Worm (Caenorhabditis elegans) whole organism, young adult: ENCODE measurements around the gene T26G10.5.
A peak's percentile ranks its signal among the peaks of the same experiment; 100 is the strongest.
"Not testable (repeated sequence)": the region's sequence is repeated elsewhere in the genome, so short reads cannot be mapped to it uniquely, and the experiment has no call there.

ENCODE experiments used
- T26A5.8 ChIP-seq: sonication (generic microtip); optimal IDR thresholded peaks from 2 replicates; lab custom pipeline; 2016; ENCODE audit warnings: missing genetic modification characterization, missing compliant biosample characterization
- Y53G8AR.9 ChIP-seq: fragments of 200-800 bp; sonication (Bioruptor generic); conservative IDR thresholded peaks from 2 replicates; pipeline ENCODE4 v1.3.6; 2022; ENCODE audit warnings: missing genetic modification reagents, missing genetic modification characterization, missing compliant biosample characterization
- Y67H2A.10 ChIP-seq: fragments of 200-800 bp; sonication (Bioruptor generic); conservative IDR thresholded peaks from 2 replicates; pipeline ENCODE4 v1.3.6; 2022; ENCODE audit warnings: missing genetic modification reagents, missing genetic modification characterization, missing compliant biosample characterization
- Y79H2A.3 ChIP-seq: fragments of 200-800 bp; sonication (Bioruptor generic); conservative IDR thresholded peaks from 2 replicates; pipeline ENCODE4 v1.3.6; 2022; ENCODE audit warnings: missing genetic modification reagents, missing genetic modification characterization, missing compliant biosample characterization
- Y95B8A.8 ChIP-seq: fragments of 200-800 bp; sonication (Bioruptor generic); IDR thresholded peaks from 2 replicates; pipeline ENCODE4 v1.3.6; 2022; ENCODE audit warnings: missing genetic modification reagents, missing genetic modification characterization, missing compliant biosample characterization
- ama-1 ChIP-seq, 3 experiments: fragments of 150-350 bp in 1 of 3; sonication (generic microtip) in 2 of 3; optimal IDR thresholded peaks; 2 replicates each; lab custom pipeline; 2014 to 2018; ENCODE audit warnings: missing biosample characterization in 2 of 3, missing genetic modification characterization in 2 of 3, missing genetic modification reagents in 2 of 3
- attf-5 ChIP-seq: fragments of 200-800 bp; sonication (Bioruptor generic); optimal IDR thresholded peaks from 2 replicates; lab custom pipeline; 2018; ENCODE audit warnings: mild to moderate bottlenecking, missing genetic modification characterization, missing compliant biosample characterization
- bed-1 ChIP-seq: fragments of 200-800 bp; sonication (Bioruptor generic); IDR thresholded peaks from 2 replicates; pipeline ENCODE4 v1.3.6; 2022; ENCODE audit warnings: missing genetic modification reagents, missing genetic modification characterization, missing compliant biosample characterization
- cebp-1 ChIP-seq, 2 experiments: fragments of 200-800 bp in 1 of 2; sonication (Bioruptor generic) in 1 of 2; sonication (generic microtip) in 1 of 2; IDR thresholded peaks in 1 of 2; optimal IDR thresholded peaks in 1 of 2; 2 replicates each; pipeline versions ENCODE4 v1.3.6 to Lab custom; 2017 to 2022; ENCODE audit warnings: missing compliant biosample characterization in 2 of 2, missing genetic modification characterization in 2 of 2, mild to moderate bottlenecking in 1 of 2, missing genetic modification reagents in 1 of 2, moderate library complexity in 1 of 2
- ceh-100 ChIP-seq: fragments of 200-800 bp; sonication (Bioruptor generic); IDR thresholded peaks from 2 replicates; pipeline ENCODE4 v1.3.6; 2022; ENCODE audit warnings: missing genetic modification reagents, missing genetic modification characterization, missing compliant biosample characterization
- ceh-58 ChIP-seq: fragments of 200-800 bp; sonication (Bioruptor generic); IDR thresholded peaks from 2 replicates; pipeline ENCODE4 v1.3.6; 2022; ENCODE audit warnings: missing genetic modification characterization, missing compliant biosample characterization
- chd-7 ChIP-seq: sonication (generic microtip); optimal IDR thresholded peaks from 2 replicates; lab custom pipeline; 2016; ENCODE audit warnings: mild to moderate bottlenecking, missing genetic modification characterization, moderate library complexity, missing compliant biosample characterization
- efl-1 ChIP-seq: fragments of 150-350 bp; optimal IDR thresholded peaks from 2 replicates; lab custom pipeline; 2014; ENCODE audit warnings: missing biosample characterization, missing genetic modification reagents, missing genetic modification characterization
- lin-26 ChIP-seq: fragments of 200-800 bp; sonication (Bioruptor generic); IDR thresholded peaks from 2 replicates; pipeline ENCODE4 v1.3.6; 2022; ENCODE audit warnings: missing genetic modification reagents, missing genetic modification characterization, missing compliant biosample characterization
- madf-10 ChIP-seq: sonication (generic microtip); optimal IDR thresholded peaks from 2 replicates; lab custom pipeline; 2016; ENCODE audit warnings: mild to moderate bottlenecking, missing genetic modification characterization, missing compliant biosample characterization
- mel-28 ChIP-seq: sonication (generic microtip); optimal IDR thresholded peaks from 2 replicates; lab custom pipeline; 2016; ENCODE audit warnings: borderline replicate concordance, mild to moderate bottlenecking, missing genetic modification characterization, missing compliant biosample characterization
- mxl-1 ChIP-seq: sonication (generic microtip); optimal IDR thresholded peaks from 2 replicates; lab custom pipeline; 2016; ENCODE audit warnings: missing genetic modification characterization, missing compliant biosample characterization
- nhr-120 ChIP-seq: fragments of 200-800 bp; sonication (Bioruptor generic); IDR thresholded peaks from 2 replicates; pipeline ENCODE4 v1.3.6; 2022; ENCODE audit warnings: missing genetic modification characterization, missing compliant biosample characterization
- nhr-179 ChIP-seq: sonication (generic microtip); optimal IDR thresholded peaks from 2 replicates; lab custom pipeline; 2016; ENCODE audit warnings: mild to moderate bottlenecking, missing genetic modification characterization, missing compliant biosample characterization
- nhr-80 ChIP-seq: sonication (generic microtip); optimal IDR thresholded peaks from 2 replicates; lab custom pipeline; 2016; ENCODE audit warnings: missing genetic modification characterization, missing compliant biosample characterization
- nhr-90 ChIP-seq: sonication (generic microtip); optimal IDR thresholded peaks from 2 replicates; lab custom pipeline; 2016; ENCODE audit warnings: missing genotype, mild to moderate bottlenecking, missing genetic modification characterization, missing compliant biosample characterization
- rec-8 ChIP-seq, 2 experiments: sonication (generic microtip); optimal IDR thresholded peaks; 2 replicates each; lab custom pipeline; 2016; ENCODE audit warnings: mild to moderate bottlenecking in 2 of 2, missing genetic modification characterization in 2 of 2, missing genetic modification reagents in 2 of 2, missing genotype in 2 of 2, missing biosample characterization in 1 of 2, missing compliant biosample characterization in 1 of 2, moderate library complexity in 1 of 2
- rpc-1 ChIP-seq, 2 experiments: fragments of 150-350 bp in 1 of 2; sonication (generic microtip) in 1 of 2; optimal IDR thresholded peaks; 2 replicates each; lab custom pipeline; 2014 to 2018; ENCODE audit warnings: missing biosample characterization in 1 of 2, missing genetic modification characterization in 1 of 2, missing genetic modification reagents in 1 of 2, missing genotype in 1 of 2
- sea-2 ChIP-seq: fragments of 200-800 bp; sonication (Bioruptor generic); IDR thresholded peaks from 2 replicates; pipeline ENCODE4 v1.3.6; 2022; ENCODE audit warnings: missing genetic modification characterization, missing compliant biosample characterization
- snpc-1.1 ChIP-seq: sonication (generic microtip); optimal IDR thresholded peaks from 2 replicates; lab custom pipeline; 2017; ENCODE audit warnings: missing genetic modification characterization, mild to moderate bottlenecking, missing compliant biosample characterization, antibody characterized with exemption, moderate library complexity, missing genotype, missing genetic modification reagents; ENCODE audit not compliant: insufficient read depth
- snpc-3.4 ChIP-seq: sonication (generic microtip); optimal IDR thresholded peaks from 2 replicates; lab custom pipeline; 2017; ENCODE audit warnings: missing genetic modification characterization, mild to moderate bottlenecking, missing compliant biosample characterization, antibody characterized with exemption, moderate library complexity, missing genotype, missing genetic modification reagents
- snpc-4 ChIP-seq, 5 experiments: fragments of 150-350 bp in 1 of 5; sonication (generic microtip) in 4 of 5; optimal IDR thresholded peaks; 2 replicates each; lab custom pipeline; 2014 to 2018; ENCODE audit warnings: missing genetic modification characterization in 5 of 5, missing biosample characterization in 3 of 5, antibody characterized with exemption in 2 of 5, mild to moderate bottlenecking in 2 of 5, missing compliant biosample characterization in 2 of 5, missing genotype in 2 of 5, moderate library complexity in 2 of 5, missing genetic modification reagents in 1 of 5
- tbp1 ChIP-seq: fragments of 200-800 bp; sonication (Bioruptor generic); optimal IDR thresholded peaks from 2 replicates; lab custom pipeline; 2018; ENCODE audit warnings: mild to moderate bottlenecking, missing genetic modification characterization, missing compliant biosample characterization
- unc-130 ChIP-seq: sonication (generic microtip); optimal IDR thresholded peaks from 2 replicates; lab custom pipeline; 2016; ENCODE audit warnings: missing genetic modification reagents, missing genetic modification characterization, missing compliant biosample characterization
- ztf-3 ChIP-seq: fragments of 200-800 bp; sonication (Bioruptor generic); optimal IDR thresholded peaks from 2 replicates; lab custom pipeline; 2018; ENCODE audit warnings: mild to moderate bottlenecking, missing genetic modification characterization, missing compliant biosample characterization

Gene T26G10.5

DNA sequence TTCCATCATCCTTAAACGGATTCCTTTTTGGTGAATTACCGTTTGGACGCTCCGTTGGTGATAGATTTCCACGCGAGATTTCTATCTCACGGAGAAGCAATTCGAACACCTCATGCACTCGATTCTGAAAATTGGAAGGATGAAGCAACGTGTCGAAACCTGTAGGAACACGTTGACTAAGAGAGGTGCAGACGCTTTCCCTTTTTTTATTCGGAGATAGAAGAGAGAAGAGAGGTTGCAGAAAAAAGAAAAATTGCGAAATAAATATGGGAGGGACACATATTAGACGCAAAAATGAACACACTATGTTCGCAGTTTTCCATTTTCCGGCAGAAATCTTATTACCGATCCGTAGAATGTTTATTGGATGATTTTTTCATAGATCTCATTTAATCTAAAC lies 28.5 kb upstream of the T26G10.5 start:
- TF ChIP-seq cebp-1 (GFP tag; IDR thresholded peaks at IDR 0.05; lab: Robert Waterston, UW) (peak; percentile 50; the same call in 1 of the 2 replicates), cebp-1 (tag; optimal IDR thresholded peaks at IDR 0.05; lab: Kevin White, UChicago) (peak; percentile 91), sea-2 (GFP tag; lab: Robert Waterston, UW) (no peak)

ce11 chrIII:9453962-9454361 lies 27.8 kb upstream of the T26G10.5 start, which contains the start of gene F54C8.7:
Gene F54C8.7, minus strand, starts transcription at chrIII:9454062.
- TF ChIP-seq bed-1 (GFP tag; lab: Robert Waterston, UW) (no peak), Y95B8A.8 (0 out of 2 replicates have a peak, but pooled peaks have one; percentile 11), ceh-100 (no peak), ama-1 (optimal IDR thresholded peaks at IDR 0.05; lab: Kevin White, UChicago) (no peak), ama-1 (GFP tag; optimal IDR thresholded peaks at IDR 0.05; lab: Kevin White, UChicago) (no peak), unc-130 (GFP tag; lab: Kevin White, UChicago) (no peak), Y53G8AR.9 (GFP tag; lab: Robert Waterston, UW) (no peak)

ce11 chrIII:9450933-9451332 lies 24.7 kb upstream of the T26G10.5 start:
- TF ChIP-seq snpc-3.4 (tag; lab: Kevin White, UChicago) (no peak), nhr-120 (no peak)
- TF ChIP-seq, all 124 proteins: peak for 0

DNA sequence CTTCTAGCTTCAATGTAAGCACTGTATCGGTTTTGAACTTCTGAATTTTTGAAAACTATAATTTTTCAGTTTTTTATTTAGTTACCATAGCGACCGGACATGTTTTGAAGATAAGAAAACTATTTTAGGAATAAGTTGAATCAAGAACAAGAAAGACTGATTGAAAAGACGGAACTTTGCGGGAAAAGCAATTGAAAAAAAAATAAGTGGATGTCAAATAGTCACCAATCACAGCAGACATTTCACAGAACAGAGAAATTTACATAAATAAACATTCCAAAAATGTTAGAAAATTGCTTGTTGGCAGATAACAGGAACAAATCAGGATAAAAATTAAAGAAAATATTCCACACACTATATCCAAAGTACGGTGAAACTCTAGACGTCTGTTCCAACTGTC lies 23.6 kb upstream of the T26G10.5 start, which contains the start of gene F54C8.6:
F54C8.6 (minus strand) TSS at position 101 of the 400 bp plus-strand sequence.
- no peak for TF ChIP-seq ceh-58 (GFP tag; lab: Robert Waterston, UW)
- no peak for TF ChIP-seq ztf-3 (GFP tag; lab: Kevin White, UChicago)
- no peak for TF ChIP-seq attf-5 (GFP tag; lab: Kevin White, UChicago)
- no peak for TF ChIP-seq rec-8 (tag; optimal IDR thresholded peaks at IDR 0.05; lab: Kevin White, UChicago)
- TF ChIP-seq mel-28 (tag; lab: Kevin White, UChicago), result no peak
- no peak for TF ChIP-seq lin-26 (GFP tag; lab: Robert Waterston, UW)
- no peak for TF ChIP-seq efl-1 (GFP tag; lab: Kevin White, UChicago)
- TF ChIP-seq nhr-179 (tag; lab: Kevin White, UChicago), result no peak
- TF ChIP-seq T26A5.8 (tag; lab: Kevin White, UChicago), result no peak
- TF ChIP-seq Y79H2A.3 (GFP tag; lab: Robert Waterston, UW), result no peak
- TF ChIP-seq mxl-1 (tag; lab: Kevin White, UChicago), result no peak
- no peak for TF ChIP-seq nhr-90 (tag; lab: Kevin White, UChicago)
- no peak for TF ChIP-seq Y67H2A.10
- TF ChIP-seq chd-7, result no peak
- no peak for TF ChIP-seq sea-2 (GFP tag; lab: Robert Waterston, UW)
- TF ChIP-seq madf-10 (tag; lab: Kevin White, UChicago), result no peak
- TF ChIP-seq nhr-80 (tag; lab: Kevin White, UChicago), result no peak
- TF ChIP-seq, all 124 proteins: peak for 0

DNA sequence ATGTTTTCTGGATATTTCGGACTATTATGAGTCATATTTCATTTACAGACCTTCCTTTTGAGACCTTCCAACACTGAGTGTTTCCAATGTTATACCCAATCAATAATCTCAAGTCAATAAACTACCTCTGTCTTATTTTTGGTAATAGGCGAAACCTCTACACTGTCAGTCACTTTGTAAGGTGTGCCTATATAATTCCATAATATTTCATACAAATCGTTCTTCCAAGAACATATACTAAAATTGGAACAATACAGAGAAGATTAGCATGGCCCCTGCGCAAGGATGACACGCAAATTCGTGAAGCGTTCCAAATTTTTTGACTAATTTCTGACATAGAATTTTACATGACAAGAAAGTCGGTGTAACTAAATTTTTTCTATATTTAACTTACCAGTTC lies 23.1 kb upstream of the T26G10.5 start:
- TF ChIP-seq snpc-1.1 (tag; lab: Kevin White, UChicago) (peak; percentile 76), snpc-4 (tag; optimal IDR thresholded peaks at IDR 0.05; lab: Kevin White, UChicago) (peak in 2 of 4 experiments; percentile 81 to 86), tbp1 (GFP tag; lab: Kevin White, UChicago) (peak; percentile 53), rpc-1 (optimal IDR thresholded peaks at IDR 0.05; lab: Kevin White, UChicago) (peak; percentile 32), rpc-1 (tag; optimal IDR thresholded peaks at IDR 0.05; lab: Kevin White, UChicago) (peak; percentile 64)
- TF ChIP-seq snpc-4 (GFP tag; optimal IDR thresholded peaks at IDR 0.05; lab: Kevin White, UChicago), result not testable (repeated sequence)
- TF ChIP-seq, all 124 proteins: peak for 4; not testable (repeated sequence) for 120
